Worm (Caenorhabditis elegans) whole organism, midembryonic: ENCODE measurements around the gene idpa-1.

ENCODE experiments used
- T22C8.4 ChIP-seq: fragments of 200-800 bp; sonication (Bioruptor generic); IDR thresholded peaks from 2 replicates; pipeline ENCODE4 v1.3.6; 2022; ENCODE audit warnings: missing genetic modification characterization, missing compliant biosample characterization
- cog-1 ChIP-seq: sonication (generic microtip); optimal IDR thresholded peaks from 2 replicates; lab custom pipeline; 2016; ENCODE audit warnings: missing genetic modification characterization, missing compliant biosample characterization
- flt-1 ChIP-seq: fragments of 200-800 bp; sonication (Bioruptor generic); IDR thresholded peaks from 2 replicates; pipeline ENCODE4 v1.3.6; 2022; ENCODE audit warnings: missing genetic modification characterization, missing compliant biosample characterization
- klf-2 ChIP-seq: fragments of 200-800 bp; sonication (Bioruptor generic); conservative IDR thresholded peaks from 2 replicates; pipeline ENCODE4 v1.3.6; 2022; ENCODE audit warnings: missing genetic modification reagents, missing genetic modification characterization, missing compliant biosample characterization
- ref-1 ChIP-seq: fragments of 200-800 bp; sonication (Bioruptor generic); conservative IDR thresholded peaks from 2 replicates; pipeline ENCODE4 v1.3.6; 2022; ENCODE audit warnings: missing genetic modification reagents, missing genetic modification characterization, missing compliant biosample characterization
- tab-1 ChIP-seq: fragments of 200-800 bp; sonication (Bioruptor generic); IDR thresholded peaks from 2 replicates; pipeline ENCODE4 v1.3.6; 2022; ENCODE audit warnings: missing genetic modification characterization, missing compliant biosample characterization
- ztf-23 ChIP-seq: fragments of 200-800 bp; sonication (Bioruptor generic); IDR thresholded peaks from 2 replicates; pipeline ENCODE4 v1.3.6; 2022; ENCODE audit warnings: missing genetic modification reagents, missing genetic modification characterization, missing compliant biosample characterization
- ztf-29 ChIP-seq: fragments of 200-800 bp; sonication (Bioruptor generic); IDR thresholded peaks from 2 replicates; pipeline ENCODE4 v1.3.6; 2022; ENCODE audit warnings: missing genetic modification reagents, missing genetic modification characterization, missing compliant biosample characterization

DNA sequence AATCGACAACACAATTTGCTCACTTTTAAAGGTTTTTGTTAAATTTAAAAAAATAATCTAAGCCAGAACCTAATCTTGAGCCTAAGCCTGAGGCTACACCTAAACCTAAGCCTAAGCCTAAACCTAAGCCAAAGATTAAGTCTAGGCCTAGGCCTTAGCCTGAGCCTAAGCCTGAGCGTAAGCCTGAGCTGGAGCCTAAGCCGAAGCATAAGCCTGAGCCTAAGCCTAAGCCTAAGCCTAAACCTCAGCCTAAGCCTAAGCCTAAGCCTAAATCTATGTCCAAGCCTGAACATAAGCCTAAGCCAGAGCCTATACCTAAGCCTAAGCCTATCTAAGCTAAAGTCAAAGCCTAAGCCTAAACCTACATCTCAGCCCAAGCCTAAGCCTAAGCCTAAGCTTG lies 36.8 kb upstream of the idpa-1 start:
- TF ChIP-seq ztf-23 (GFP tag; lab: Robert Waterston, UW) = no peak
- 0 out of 2 replicates have a peak, but pooled peaks have one; percentile 10 for TF ChIP-seq flt-1
- no peak for TF ChIP-seq tab-1 (GFP tag; lab: Robert Waterston, UW)
- TF ChIP-seq klf-2 (GFP tag; lab: Robert Waterston, UW) = no peak
- TF ChIP-seq cog-1 (tag; lab: Kevin White, UChicago) = no peak
- TF ChIP-seq ref-1 (GFP tag; lab: Robert Waterston, UW) = no peak
- TF ChIP-seq T22C8.4 (GFP tag; lab: Robert Waterston, UW) = no peak
- no peak for TF ChIP-seq ztf-29
